Worm (Caenorhabditis elegans) whole organism, midembryonic: ENCODE data around the gene F58F12.2.

Experiments used
- T22C8.4 ChIP-seq: fragments of 200-800 bp; sonication (Bioruptor generic); IDR thresholded peaks from 2 replicates; pipeline ENCODE4 v1.3.6; 2022; ENCODE audit warnings: missing genetic modification characterization, missing compliant biosample characterization
- cog-1 ChIP-seq: sonication (generic microtip); optimal IDR thresholded peaks from 2 replicates; lab custom pipeline; 2016; ENCODE audit warnings: missing genetic modification characterization, missing compliant biosample characterization
- flt-1 ChIP-seq: fragments of 200-800 bp; sonication (Bioruptor generic); IDR thresholded peaks from 2 replicates; pipeline ENCODE4 v1.3.6; 2022; ENCODE audit warnings: missing genetic modification characterization, missing compliant biosample characterization
- klf-2 ChIP-seq: fragments of 200-800 bp; sonication (Bioruptor generic); conservative IDR thresholded peaks from 2 replicates; pipeline ENCODE4 v1.3.6; 2022; ENCODE audit warnings: missing genetic modification reagents, missing genetic modification characterization, missing compliant biosample characterization
- med-1 ChIP-seq: sonication (generic microtip); optimal IDR thresholded peaks from 2 replicates; lab custom pipeline; 2017; ENCODE audit warnings: missing genetic modification characterization, mild to moderate bottlenecking, missing compliant biosample characterization, antibody characterized with exemption, missing genetic modification reagents; ENCODE audit not compliant: insufficient read depth
- ref-1 ChIP-seq: fragments of 200-800 bp; sonication (Bioruptor generic); conservative IDR thresholded peaks from 2 replicates; pipeline ENCODE4 v1.3.6; 2022; ENCODE audit warnings: missing genetic modification reagents, missing genetic modification characterization, missing compliant biosample characterization
- tab-1 ChIP-seq: fragments of 200-800 bp; sonication (Bioruptor generic); IDR thresholded peaks from 2 replicates; pipeline ENCODE4 v1.3.6; 2022; ENCODE audit warnings: missing genetic modification characterization, missing compliant biosample characterization
- ztf-23 ChIP-seq: fragments of 200-800 bp; sonication (Bioruptor generic); IDR thresholded peaks from 2 replicates; pipeline ENCODE4 v1.3.6; 2022; ENCODE audit warnings: missing genetic modification reagents, missing genetic modification characterization, missing compliant biosample characterization
- ztf-29 ChIP-seq: fragments of 200-800 bp; sonication (Bioruptor generic); IDR thresholded peaks from 2 replicates; pipeline ENCODE4 v1.3.6; 2022; ENCODE audit warnings: missing genetic modification reagents, missing genetic modification characterization, missing compliant biosample characterization

Gene F58F12.2

ce11 chrII:6345195-6346158 is 42.4 kb downstream of the F58F12.2 start, which contains the start of gene C32D5.8:
Gene C32D5.8, minus strand, starts transcription at chrII:6345964.
- TF ChIP-seq flt-1 (GFP tag; lab: Robert Waterston, UW) (no peak), ztf-23 (0 out of 2 replicates have a peak, but pooled peaks have one; percentile 21)

ce11 chrII:6344513-6344912 is 43.3 kb downstream of the F58F12.2 start:
- TF ChIP-seq klf-2 (GFP tag; lab: Robert Waterston, UW) (no peak), med-1 (GFP tag; lab: Kevin White, UChicago) (no peak)

ce11 chrII:6343893-6344292 is 43.9 kb downstream of the F58F12.2 start, which contains the start of gene txt-18:
Gene txt-18, plus strand, starts transcription at chrII:6344072.
- no peak for TF ChIP-seq tab-1
- no peak for TF ChIP-seq ref-1 (GFP tag; lab: Robert Waterston, UW)
- no peak for TF ChIP-seq ztf-29 (GFP tag; lab: Robert Waterston, UW)
- TF ChIP-seq klf-2 (GFP tag; lab: Robert Waterston, UW), result no peak
- no peak for TF ChIP-seq ztf-23
- no peak for TF ChIP-seq flt-1 (GFP tag; lab: Robert Waterston, UW)
- no peak for TF ChIP-seq T22C8.4 (GFP tag; lab: Robert Waterston, UW)
- no peak for TF ChIP-seq med-1 (GFP tag; lab: Kevin White, UChicago)

ce11 chrII:6342455-6342854 is 45.4 kb downstream of the F58F12.2 start:
- no peak for TF ChIP-seq T22C8.4 (GFP tag; lab: Robert Waterston, UW)
- no peak for TF ChIP-seq cog-1 (tag; lab: Kevin White, UChicago)
- TF ChIP-seq klf-2 (GFP tag; lab: Robert Waterston, UW), result no peak
- no peak for TF ChIP-seq tab-1
- TF ChIP-seq ref-1 (GFP tag; lab: Robert Waterston, UW), result no peak
- TF ChIP-seq ztf-23, result no peak

- TF ChIP-seq ref-1 (GFP tag; lab: Robert Waterston, UW), result no peak
- no peak for TF ChIP-seq med-1 (GFP tag; lab: Kevin White, UChicago)
- TF ChIP-seq ztf-29 (GFP tag; lab: Robert Waterston, UW), result no peak
- TF ChIP-seq flt-1 (GFP tag; lab: Robert Waterston, UW), result no peak
- no peak for TF ChIP-seq T22C8.4 (GFP tag; lab: Robert Waterston, UW)
- no peak for TF ChIP-seq klf-2 (GFP tag; lab: Robert Waterston, UW)
- no peak for TF ChIP-seq ztf-23
- TF ChIP-seq tab-1, result no peak
- no peak for TF ChIP-seq cog-1 (tag; lab: Kevin White, UChicago)
Observed at ce11 chrII:6341076-6341475, 46.8 kb downstream of the F58F12.2 start.

ce11 chrII:6339948-6340347 is 47.9 kb downstream of the F58F12.2 start, which contains the start of gene C32D5.7:
Gene C32D5.7, minus strand, starts transcription at chrII:6340048.
- TF ChIP-seq flt-1 (GFP tag; lab: Robert Waterston, UW) (no peak), med-1 (GFP tag; lab: Kevin White, UChicago) (no peak), T22C8.4 (GFP tag; lab: Robert Waterston, UW) (no peak), ztf-29 (GFP tag; lab: Robert Waterston, UW) (no peak), ztf-23 (no peak), cog-1 (tag; lab: Kevin White, UChicago) (no peak), klf-2 (GFP tag; lab: Robert Waterston, UW) (no peak), tab-1 (no peak), ref-1 (GFP tag; lab: Robert Waterston, UW) (no peak)

- TF ChIP-seq cog-1 (tag; lab: Kevin White, UChicago) (no peak), med-1 (GFP tag; lab: Kevin White, UChicago) (no peak)
Observed at ce11 chrII:6339511-6339910, 48.3 kb downstream of the F58F12.2 start.
